Fruit fly (Drosophila melanogaster) whole organism, embryonic: ENCODE results near the gene Acsx3.
A peak's percentile ranks its signal among the peaks of the same experiment; 100 is the strongest.

Experiments used
- ATbp ChIP-seq: fragments of 200-800 bp; sonication (Bioruptor generic); optimal IDR thresholded peaks from 2 replicates; lab custom pipeline; 2017; ENCODE audit warnings: missing biosample characterization, mild to moderate bottlenecking, missing genetic modification characterization, missing genetic modification reagents
- Asciz ChIP-seq: fragments of 200-800 bp; sonication (Bioruptor generic); optimal IDR thresholded peaks from 2 replicates; lab custom pipeline; 2017; ENCODE audit warnings: missing biosample characterization, mild to moderate bottlenecking, missing genetic modification characterization, missing genetic modification reagents
- Atf-2 ChIP-seq: fragments of 200-800 bp; sonication (Bioruptor generic); optimal IDR thresholded peaks from 2 replicates; lab custom pipeline; 2016; ENCODE audit warnings: missing biosample characterization, missing genetic modification characterization
- Atf6 ChIP-seq: fragments of 200-800 bp; sonication (Bioruptor generic); IDR thresholded peaks from 2 replicates; pipeline ENCODE4 v1.3.6; 2022; ENCODE audit warnings: missing biosample characterization, missing genetic modification characterization
- Blimp-1 ChIP-seq: fragments of 200-800 bp; sonication (Bioruptor generic); optimal IDR thresholded peaks from 3 replicates; lab custom pipeline; 2018; ENCODE audit warnings: missing biosample characterization, missing genetic modification characterization, mild to moderate bottlenecking, moderate library complexity, missing genetic modification reagents
- CG10267 ChIP-seq: fragments of 200-800 bp; sonication (Bioruptor generic); optimal IDR thresholded peaks from 2 replicates; lab custom pipeline; 2018; ENCODE audit warnings: missing biosample characterization, mild to moderate bottlenecking, missing genetic modification characterization, moderate library complexity
- CG10979 ChIP-seq: fragments of 200-800 bp; sonication (Bioruptor generic); optimal IDR thresholded peaks from 2 replicates; lab custom pipeline; 2018; ENCODE audit warnings: missing biosample characterization, mild to moderate bottlenecking, missing genetic modification characterization, moderate library complexity
- CG11504 ChIP-seq: fragments of 200-800 bp; sonication (Bioruptor generic); optimal IDR thresholded peaks from 3 replicates; lab custom pipeline; 2019; ENCODE audit warnings: missing biosample characterization, mild to moderate bottlenecking, missing genetic modification characterization, moderate library complexity
- CG12391 ChIP-seq: fragments of 200-800 bp; sonication (Bioruptor generic); optimal IDR thresholded peaks from 3 replicates; lab custom pipeline; 2018; ENCODE audit warnings: missing biosample characterization, mild to moderate bottlenecking, missing genetic modification characterization, moderate library complexity
- CG12744 ChIP-seq: fragments of 200-800 bp; sonication (Bioruptor generic); optimal IDR thresholded peaks from 2 replicates; lab custom pipeline; 2016; ENCODE audit warnings: missing biosample characterization, missing genetic modification characterization
- CG12942 ChIP-seq: fragments of 200-800 bp; sonication (Bioruptor generic); optimal IDR thresholded peaks from 3 replicates; lab custom pipeline; 2016; ENCODE audit warnings: missing biosample characterization, missing genetic modification characterization
- CG14710 ChIP-seq: fragments of 200-800 bp; sonication (Bioruptor generic); optimal IDR thresholded peaks from 3 replicates; lab custom pipeline; 2019; ENCODE audit warnings: missing biosample characterization, mild to moderate bottlenecking, missing genetic modification characterization, moderate library complexity
- CG17359 ChIP-seq: fragments of 200-800 bp; sonication (Bioruptor generic); optimal IDR thresholded peaks from 3 replicates; lab custom pipeline; 2018; ENCODE audit warnings: missing biosample characterization, mild to moderate bottlenecking, missing genetic modification characterization, moderate library complexity
- CG17385 ChIP-seq: fragments of 200-800 bp; sonication (Bioruptor generic); optimal IDR thresholded peaks from 3 replicates; lab custom pipeline; 2018; ENCODE audit warnings: missing biosample characterization, mild to moderate bottlenecking, missing genetic modification characterization
- CG17829 ChIP-seq: fragments of 200-800 bp; optimal IDR thresholded peaks from 2 replicates; lab custom pipeline; 2019; ENCODE audit warnings: missing biosample characterization, mild to moderate bottlenecking, missing genetic modification characterization, moderate library complexity
- CG18262 ChIP-seq: fragments of 200-800 bp; optimal IDR thresholded peaks from 3 replicates; lab custom pipeline; 2019; ENCODE audit warnings: missing biosample characterization, mild to moderate bottlenecking, missing genetic modification characterization, moderate library complexity
- CG2202 ChIP-seq: fragments of 200-800 bp; sonication (Bioruptor generic); optimal IDR thresholded peaks from 2 replicates; lab custom pipeline; 2018; ENCODE audit warnings: missing biosample characterization, mild to moderate bottlenecking, missing genetic modification characterization
- CG2678 ChIP-seq: fragments of 200-800 bp; sonication (Bioruptor generic); optimal IDR thresholded peaks from 3 replicates; lab custom pipeline; 2019; ENCODE audit warnings: missing biosample characterization, mild to moderate bottlenecking, missing genetic modification characterization, moderate library complexity
- CG2712 ChIP-seq: fragments of 200-800 bp; optimal IDR thresholded peaks from 3 replicates; lab custom pipeline; 2019; ENCODE audit warnings: missing biosample characterization, mild to moderate bottlenecking, missing genetic modification characterization, moderate library complexity
- CG4328 ChIP-seq: fragments of 200-800 bp; sonication (Bioruptor generic); optimal IDR thresholded peaks from 3 replicates; lab custom pipeline; 2017; ENCODE audit warnings: missing biosample characterization, missing genetic modification reagents, missing genetic modification characterization
- CG4820 ChIP-seq: fragments of 200-800 bp; sonication (Bioruptor generic); optimal IDR thresholded peaks from 3 replicates; lab custom pipeline; 2016; ENCODE audit warnings: missing biosample characterization, missing genetic modification characterization
- CG5245 ChIP-seq: fragments of 200-800 bp; sonication (Bioruptor generic); optimal IDR thresholded peaks from 3 replicates; lab custom pipeline; 2016; ENCODE audit warnings: missing biosample characterization, missing genetic modification characterization
- CG6254 ChIP-seq: fragments of 200-800 bp; sonication (Bioruptor generic); optimal IDR thresholded peaks from 3 replicates; lab custom pipeline; 2017; ENCODE audit warnings: mild to moderate bottlenecking, missing biosample characterization, missing genetic modification reagents, missing genetic modification characterization
- CG7839 ChIP-seq: fragments of 200-800 bp; sonication (Bioruptor generic); optimal IDR thresholded peaks from 3 replicates; lab custom pipeline; 2018; ENCODE audit warnings: missing biosample characterization, mild to moderate bottlenecking, missing genetic modification characterization, moderate library complexity
- CG8478 ChIP-seq: fragments of >200 bp; optimal IDR thresholded peaks from 2 replicates; lab custom pipeline; 2018
- CG8924 ChIP-seq: fragments of 200-800 bp; optimal IDR thresholded peaks from 3 replicates; lab custom pipeline; 2019; ENCODE audit warnings: missing biosample characterization, mild to moderate bottlenecking, missing genetic modification characterization, moderate library complexity
- CG9797 ChIP-seq: fragments of 200-800 bp; sonication (Bioruptor generic); optimal IDR thresholded peaks from 3 replicates; lab custom pipeline; 2018; ENCODE audit warnings: missing biosample characterization, mild to moderate bottlenecking, missing genetic modification characterization
- D ChIP-seq, 2 experiments: fragments of 200-800 bp in 1 of 2; fragments of >200 bp in 1 of 2; sonication (Bioruptor generic) in 1 of 2; optimal IDR thresholded peaks; 2 replicates in 1 of 2; 3 replicates in 1 of 2; lab custom pipeline; 2017; ENCODE audit warnings: mild to moderate bottlenecking in 1 of 2, missing biosample characterization in 1 of 2, missing genetic modification characterization in 1 of 2, missing genetic modification reagents in 1 of 2
- D19A ChIP-seq: fragments of 200-800 bp; optimal IDR thresholded peaks from 3 replicates; lab custom pipeline; 2019; ENCODE audit warnings: missing biosample characterization, mild to moderate bottlenecking, missing genetic modification characterization, moderate library complexity
- Drgx ChIP-seq: fragments of 200-800 bp; sonication (Bioruptor generic); IDR thresholded peaks from 2 replicates; pipeline ENCODE4 v1.3.6; 2022; ENCODE audit warnings: missing biosample characterization, missing genetic modification characterization
- Oli ChIP-seq: fragments of 200-800 bp; sonication (Bioruptor generic); optimal IDR thresholded peaks from 2 replicates; lab custom pipeline; 2018; ENCODE audit warnings: missing biosample characterization, mild to moderate bottlenecking, missing genetic modification characterization, moderate library complexity
- Ssrp ChIP-seq: fragments of 200-800 bp; sonication (Bioruptor generic); optimal IDR thresholded peaks from 2 replicates; lab custom pipeline; 2018; ENCODE audit warnings: missing biosample characterization, mild to moderate bottlenecking, missing genetic modification characterization, moderate library complexity
- Xrp1 ChIP-seq: fragments of 200-800 bp; sonication (Bioruptor generic); IDR thresholded peaks from 2 replicates; pipeline ENCODE4 v1.3.6; 2022; ENCODE audit warnings: missing biosample characterization, missing genetic modification characterization
- ase ChIP-seq: fragments of 200-800 bp; sonication (Bioruptor generic); IDR thresholded peaks from 3 replicates; pipeline ENCODE4 v1.3.6; 2022; ENCODE audit warnings: missing biosample characterization, missing genetic modification characterization
- bcd ChIP-seq: fragments of 200-800 bp; sonication (Bioruptor generic); optimal IDR thresholded peaks from 2 replicates; lab custom pipeline; 2017; ENCODE audit warnings: missing biosample characterization, mild to moderate bottlenecking, missing genetic modification characterization
- crol ChIP-seq: fragments of 200-800 bp; sonication (Bioruptor generic); IDR thresholded peaks from 2 replicates; pipeline ENCODE4 v1.3.6; 2022; ENCODE audit warnings: missing biosample characterization, missing genetic modification characterization
- dmrt11E ChIP-seq: fragments of 200-800 bp; sonication (Bioruptor generic); optimal IDR thresholded peaks from 3 replicates; lab custom pipeline; 2018; ENCODE audit warnings: missing biosample characterization, mild to moderate bottlenecking, missing genetic modification characterization, moderate library complexity
- dmrt99B ChIP-seq: fragments of 200-800 bp; sonication (Bioruptor generic); optimal IDR thresholded peaks from 2 replicates; lab custom pipeline; 2018; ENCODE audit warnings: missing biosample characterization, mild to moderate bottlenecking, missing genetic modification characterization, moderate library complexity
- gem ChIP-seq: fragments of 200-800 bp; sonication (Bioruptor generic); optimal IDR thresholded peaks from 2 replicates; lab custom pipeline; 2019; ENCODE audit warnings: missing biosample characterization, mild to moderate bottlenecking, missing genetic modification characterization, moderate library complexity
- lola ChIP-seq, 3 experiments: fragments of >200 bp in 2 of 3; fragments of 200-800 bp in 1 of 3; sonication (Bioruptor generic) in 1 of 3; optimal IDR thresholded peaks; 2 replicates each; lab custom pipeline; 2017 to 2019; ENCODE audit warnings: missing biosample characterization in 3 of 3, missing genetic modification characterization in 3 of 3, mild to moderate bottlenecking in 1 of 3, moderate library complexity in 1 of 3
- nmo ChIP-seq: fragments of 200-800 bp; sonication (Bioruptor generic); optimal IDR thresholded peaks from 2 replicates; lab custom pipeline; 2018; ENCODE audit warnings: missing biosample characterization, mild to moderate bottlenecking, missing genetic modification characterization, moderate library complexity
- phol ChIP-seq: fragments of 200-800 bp; sonication (Bioruptor generic); optimal IDR thresholded peaks from 3 replicates; lab custom pipeline; 2018; ENCODE audit warnings: missing biosample characterization, mild to moderate bottlenecking, missing genetic modification characterization, moderate library complexity
- row ChIP-seq: fragments of 200-800 bp; sonication (Bioruptor generic); IDR thresholded peaks from 3 replicates; pipeline ENCODE4 v1.3.6; 2022; ENCODE audit warnings: missing biosample characterization, missing genetic modification characterization
- run ChIP-seq: fragments of 200-800 bp; sonication (Bioruptor generic); optimal IDR thresholded peaks from 3 replicates; lab custom pipeline; 2018; ENCODE audit warnings: missing biosample characterization, mild to moderate bottlenecking, missing genetic modification characterization
- sens ChIP-seq: fragments of 200-800 bp; sonication (Bioruptor generic); peaks from one replicate; lab custom pipeline; 2016; ENCODE audit warnings: missing biosample characterization, missing genetic modification characterization
- sima ChIP-seq: fragments of 200-800 bp; sonication (Bioruptor generic); optimal IDR thresholded peaks from 2 replicates; lab custom pipeline; 2016; ENCODE audit warnings: missing biosample characterization, missing genetic modification characterization
- ssp ChIP-seq: fragments of 200-800 bp; sonication (Bioruptor generic); IDR thresholded peaks from 2 replicates; pipeline ENCODE4 v1.3.6; 2022; ENCODE audit warnings: missing biosample characterization, missing genetic modification characterization
- tx ChIP-seq: fragments of 200-800 bp; sonication (Bioruptor generic); optimal IDR thresholded peaks from 2 replicates; lab custom pipeline; 2016; ENCODE audit warnings: missing biosample characterization, missing genetic modification characterization
- unpg ChIP-seq: fragments of 200-800 bp; sonication (Bioruptor generic); optimal IDR thresholded peaks from 3 replicates; lab custom pipeline; 2018; ENCODE audit warnings: missing biosample characterization, mild to moderate bottlenecking, missing genetic modification characterization, moderate library complexity

Acsx3 gene

dm6 chr3R:19820994-19821393 lies 39.9 kb downstream of the Acsx3 start:
- TF ChIP-seq Atf-2 (no peak), Atf6 (GFP tag; lab: Robert Waterston, UW) (no peak), Ssrp (tag; lab: Kevin White, UChicago) (peak; percentile 0), CG5245 (GFP tag; lab: Kevin White, UChicago) (peak; percentile 7), lola (GFP tag; optimal IDR thresholded peaks at IDR 0.05; lab: Kevin White, UChicago) (peak in 1 of 3 experiments; percentile 20), CG2712 (tag; lab: Kevin White, UChicago) (peak; percentile 36), dmrt99B (tag; lab: Kevin White, UChicago) (peak; percentile 8), sima (GFP tag; lab: Kevin White, UChicago) (no peak), unpg (GFP tag; lab: Kevin White, UChicago) (peak; percentile 0), CG8478 (no peak), CG17385 (GFP tag; lab: Kevin White, UChicago) (no peak), CG2678 (tag; lab: Kevin White, UChicago) (peak; percentile 28), Xrp1 (GFP tag; lab: Robert Waterston, UW) (peak; percentile 52; the same call in 1 of the 2 replicates), sens (peak; percentile 48), ATbp (GFP tag; lab: Kevin White, UChicago) (peak; percentile 26), CG4820 (GFP tag; lab: Kevin White, UChicago) (peak; percentile 4), CG17829 (tag; lab: Kevin White, UChicago) (peak; percentile 14), CG12942 (GFP tag; lab: Kevin White, UChicago) (no peak), phol (peak; percentile 26), CG4328 (GFP tag; lab: Kevin White, UChicago) (no peak), crol (GFP tag; lab: Robert Waterston, UW) (peak; percentile 38; the same call in 1 of the 2 replicates), D (optimal IDR thresholded peaks at IDR 0.05; lab: Kevin White, UChicago) (no peak), D (GFP tag; optimal IDR thresholded peaks at IDR 0.05; lab: Kevin White, UChicago) (peak; percentile 4), CG17359 (tag; lab: Kevin White, UChicago) (peak; percentile 11), CG12744 (GFP tag; lab: Kevin White, UChicago) (no peak), tx (GFP tag; lab: Kevin White, UChicago) (no peak), CG6254 (GFP tag; lab: Kevin White, UChicago) (no peak), CG18262 (peak; percentile 39), run (tag; lab: Kevin White, UChicago) (no peak), bcd (GFP tag; lab: Kevin White, UChicago) (peak; percentile 1), ase (no peak), dmrt11E (tag; lab: Kevin White, UChicago) (peak; percentile 53), CG9797 (no peak), CG10267 (peak; percentile 11), CG2202 (tag; lab: Kevin White, UChicago) (peak; percentile 29), Asciz (peak; percentile 20), Blimp-1 (GFP tag; lab: Kevin White, UChicago) (peak; percentile 47), CG12391 (tag; lab: Kevin White, UChicago) (peak; percentile 22), nmo (peak; percentile 23), CG11504 (tag; lab: Kevin White, UChicago) (peak; percentile 34), Drgx (GFP tag; lab: Robert Waterston, UW) (0 out of 2 replicates have a peak, but pooled peaks have one; percentile 13), row (GFP tag; lab: Robert Waterston, UW) (peak; percentile 41; the same call in 1 of the 3 replicates), CG8924 (tag; lab: Kevin White, UChicago) (peak; percentile 22), ssp (GFP tag; lab: Robert Waterston, UW) (peak; percentile 5; the same call in 1 of the 2 replicates), CG10979 (tag; lab: Kevin White, UChicago) (peak; percentile 58), CG14710 (tag; lab: Kevin White, UChicago) (peak; percentile 23), D19A (tag; lab: Kevin White, UChicago) (peak; percentile 1), gem (tag; lab: Kevin White, UChicago) (peak; percentile 42), CG7839 (peak; percentile 26), Oli (peak; percentile 16)
